Fruit fly (Drosophila melanogaster) whole organism, adult: ENCODE measurements around the gene CG33285.
A peak's percentile ranks its signal among the peaks of the same experiment; 100 is the strongest.

Experiments used
- CG11617 ChIP-seq: fragments of 200-800 bp; sonication (Bioruptor generic); optimal IDR thresholded peaks from 2 replicates; lab custom pipeline; 2017; ENCODE audit warnings: mild to moderate bottlenecking, missing biosample characterization, missing genetic modification reagents, missing genetic modification characterization
- CG12768 ChIP-seq: fragments of 200-800 bp; sonication (Bioruptor generic); optimal IDR thresholded peaks from 2 replicates; lab custom pipeline; 2017; ENCODE audit warnings: missing biosample characterization, missing genetic modification characterization, mild to moderate bottlenecking, moderate library complexity, missing genetic modification reagents
- CG14711 ChIP-seq: fragments of 200-800 bp; sonication (Bioruptor generic); optimal IDR thresholded peaks from 2 replicates; lab custom pipeline; 2018; ENCODE audit warnings: missing biosample characterization, mild to moderate bottlenecking, missing genetic modification characterization, moderate library complexity
- CG1620 ChIP-seq: fragments of 200-800 bp; sonication (Bioruptor generic); optimal IDR thresholded peaks from 2 replicates; lab custom pipeline; 2016; ENCODE audit warnings: missing biosample characterization, missing genetic modification characterization
- CG33017 ChIP-seq: fragments of 200-800 bp; sonication (Bioruptor generic); optimal IDR thresholded peaks from 2 replicates; lab custom pipeline; 2018; ENCODE audit warnings: missing biosample characterization, mild to moderate bottlenecking, missing genetic modification characterization, moderate library complexity
- CG5204 ChIP-seq: fragments of 200-800 bp; sonication (Bioruptor generic); optimal IDR thresholded peaks from 2 replicates; lab custom pipeline; 2016; ENCODE audit warnings: missing biosample characterization, missing genetic modification characterization
- CG7045 ChIP-seq: fragments of 200-800 bp; sonication (Bioruptor generic); optimal IDR thresholded peaks from 2 replicates; lab custom pipeline; 2017; ENCODE audit warnings: missing biosample characterization, mild to moderate bottlenecking, missing genetic modification characterization
- CG7101 ChIP-seq: fragments of 200-800 bp; sonication (Bioruptor generic); optimal IDR thresholded peaks from 2 replicates; lab custom pipeline; 2018; ENCODE audit warnings: missing biosample characterization, mild to moderate bottlenecking, missing genetic modification characterization, moderate library complexity
- Clk ChIP-seq: fragments of 200-800 bp; sonication (Bioruptor generic); optimal IDR thresholded peaks from 2 replicates; lab custom pipeline; 2017; ENCODE audit warnings: missing biosample characterization, missing genetic modification characterization
- Crg-1 ChIP-seq: fragments of 200-800 bp; sonication (Bioruptor generic); optimal IDR thresholded peaks from 2 replicates; lab custom pipeline; 2016; ENCODE audit warnings: missing biosample characterization, missing genetic modification characterization
- Hr96 ChIP-seq: fragments of 200-800 bp; sonication (Bioruptor generic); optimal IDR thresholded peaks from 2 replicates; lab custom pipeline; 2016; ENCODE audit warnings: missing biosample characterization, missing genetic modification characterization
- Mnt ChIP-seq: fragments of 200-800 bp; sonication (Bioruptor generic); optimal IDR thresholded peaks from 2 replicates; lab custom pipeline; 2016; ENCODE audit warnings: missing biosample characterization, mild to moderate bottlenecking, missing genetic modification characterization
- bab1 ChIP-seq: fragments of 200-800 bp; sonication (Bioruptor generic); optimal IDR thresholded peaks from 3 replicates; lab custom pipeline; 2019; ENCODE audit warnings: missing biosample characterization, mild to moderate bottlenecking, missing genetic modification characterization, moderate library complexity
- cic ChIP-seq: fragments of 200-800 bp; sonication (Bioruptor generic); optimal IDR thresholded peaks from 2 replicates; lab custom pipeline; 2017; ENCODE audit warnings: missing biosample characterization, mild to moderate bottlenecking, missing genetic modification characterization, moderate library complexity
- cnc ChIP-seq, 2 experiments: fragments of >200 bp; optimal IDR thresholded peaks; 2 replicates each; lab custom pipeline; 2017
- kay ChIP-seq: fragments of 200-800 bp; sonication (Bioruptor generic); peaks from one replicate; lab custom pipeline; 2016; ENCODE audit warnings: missing biosample characterization, missing genetic modification characterization, borderline replicate concordance
- ovo ChIP-seq: fragments of 200-800 bp; sonication (Bioruptor generic); optimal IDR thresholded peaks from 2 replicates; lab custom pipeline; 2016; ENCODE audit warnings: missing biosample characterization, missing genetic modification characterization
- pad ChIP-seq: fragments of 200-800 bp; sonication (Bioruptor generic); optimal IDR thresholded peaks from 3 replicates; lab custom pipeline; 2017; ENCODE audit warnings: missing biosample characterization, missing genetic modification characterization, mild to moderate bottlenecking, moderate library complexity, missing genetic modification reagents
- tj ChIP-seq: fragments of 200-800 bp; sonication (Bioruptor generic); optimal IDR thresholded peaks from 3 replicates; lab custom pipeline; 2017; ENCODE audit warnings: missing biosample characterization, mild to moderate bottlenecking, missing genetic modification characterization, moderate library complexity
- toe ChIP-seq: fragments of 200-800 bp; sonication (Bioruptor generic); optimal IDR thresholded peaks from 2 replicates; lab custom pipeline; 2016; ENCODE audit warnings: missing biosample characterization, missing genetic modification characterization

Gene CG33285

DNA sequence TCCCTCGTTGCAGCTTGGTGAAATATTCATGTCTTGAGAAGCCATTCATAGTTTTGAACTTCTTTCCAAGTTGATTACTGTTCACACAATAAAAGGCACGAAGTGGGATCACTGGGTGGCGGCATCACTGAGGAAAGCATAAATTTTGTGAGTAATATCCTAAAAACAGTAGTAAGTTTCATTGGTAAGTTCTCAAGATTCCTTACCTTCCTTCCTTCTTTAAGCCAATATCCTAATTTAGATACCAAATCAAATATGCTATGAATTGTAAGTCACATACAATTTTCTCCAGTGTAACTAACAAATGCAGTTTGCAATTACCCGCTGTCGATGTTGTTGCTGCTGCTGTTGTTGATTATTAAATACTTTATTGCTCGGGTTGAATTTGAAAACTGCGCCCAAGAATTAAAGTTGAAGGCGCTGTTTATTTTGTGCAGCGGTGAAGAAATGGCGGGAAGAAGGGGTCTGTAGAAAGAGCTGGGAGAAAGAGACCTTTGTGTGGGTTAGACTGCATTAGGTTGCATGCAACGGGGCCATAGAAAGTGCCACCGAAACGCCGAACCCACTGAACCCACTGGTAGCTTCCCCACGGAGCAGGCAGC is 42.6 kb downstream of the CG33285 start:
- TF ChIP-seq kay (GFP tag; lab: Kevin White, UChicago) (no peak), CG7101 (tag; lab: Kevin White, UChicago) (no peak), CG1620 (GFP tag; lab: Kevin White, UChicago) (no peak), pad (GFP tag; lab: Kevin White, UChicago) (no peak), ovo (GFP tag; lab: Kevin White, UChicago) (no peak), CG7045 (no peak), Hr96 (no peak), Crg-1 (GFP tag; lab: Kevin White, UChicago) (no peak), tj (GFP tag; lab: Kevin White, UChicago) (no peak), cnc (optimal IDR thresholded peaks at IDR 0.05; lab: Kevin White, UChicago) (no peak), CG11617 (GFP tag; lab: Kevin White, UChicago) (no peak), Clk (GFP tag; lab: Kevin White, UChicago) (no peak), CG14711 (tag; lab: Kevin White, UChicago) (no peak), CG12768 (GFP tag; lab: Kevin White, UChicago) (no peak), cic (GFP tag; lab: Kevin White, UChicago) (no peak), CG5204 (GFP tag; lab: Kevin White, UChicago) (no peak), Mnt (no peak), CG33017 (tag; lab: Kevin White, UChicago) (no peak)

DNA sequence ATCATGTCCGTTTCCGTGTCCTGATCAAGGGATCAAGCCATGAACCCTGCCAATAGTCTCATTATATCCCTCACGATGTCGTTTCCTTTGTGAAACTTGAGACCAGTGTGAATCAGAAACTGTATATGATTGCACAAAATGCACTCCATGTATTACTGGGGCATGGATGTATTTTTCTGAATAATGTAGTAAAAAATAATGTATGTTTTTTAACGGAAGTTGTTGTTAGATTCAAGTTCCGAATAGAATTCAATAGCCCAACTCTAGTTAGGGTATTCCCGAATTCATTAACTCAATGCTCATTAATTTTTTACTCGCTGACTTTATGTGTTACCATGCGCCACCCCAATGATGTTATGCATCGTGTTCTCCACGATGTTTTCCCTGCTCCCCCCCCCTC is 44.1 kb downstream of the CG33285 start:
- TF ChIP-seq cnc (optimal IDR thresholded peaks at IDR 0.05; lab: Kevin White, UChicago) (no peak), CG1620 (GFP tag; lab: Kevin White, UChicago) (no peak), Mnt (no peak), Hr96 (no peak), ovo (GFP tag; lab: Kevin White, UChicago) (no peak), CG5204 (GFP tag; lab: Kevin White, UChicago) (no peak), Crg-1 (GFP tag; lab: Kevin White, UChicago) (no peak), Clk (GFP tag; lab: Kevin White, UChicago) (no peak), CG14711 (tag; lab: Kevin White, UChicago) (no peak), kay (GFP tag; lab: Kevin White, UChicago) (no peak), pad (GFP tag; lab: Kevin White, UChicago) (no peak), CG33017 (tag; lab: Kevin White, UChicago) (no peak)

DNA sequence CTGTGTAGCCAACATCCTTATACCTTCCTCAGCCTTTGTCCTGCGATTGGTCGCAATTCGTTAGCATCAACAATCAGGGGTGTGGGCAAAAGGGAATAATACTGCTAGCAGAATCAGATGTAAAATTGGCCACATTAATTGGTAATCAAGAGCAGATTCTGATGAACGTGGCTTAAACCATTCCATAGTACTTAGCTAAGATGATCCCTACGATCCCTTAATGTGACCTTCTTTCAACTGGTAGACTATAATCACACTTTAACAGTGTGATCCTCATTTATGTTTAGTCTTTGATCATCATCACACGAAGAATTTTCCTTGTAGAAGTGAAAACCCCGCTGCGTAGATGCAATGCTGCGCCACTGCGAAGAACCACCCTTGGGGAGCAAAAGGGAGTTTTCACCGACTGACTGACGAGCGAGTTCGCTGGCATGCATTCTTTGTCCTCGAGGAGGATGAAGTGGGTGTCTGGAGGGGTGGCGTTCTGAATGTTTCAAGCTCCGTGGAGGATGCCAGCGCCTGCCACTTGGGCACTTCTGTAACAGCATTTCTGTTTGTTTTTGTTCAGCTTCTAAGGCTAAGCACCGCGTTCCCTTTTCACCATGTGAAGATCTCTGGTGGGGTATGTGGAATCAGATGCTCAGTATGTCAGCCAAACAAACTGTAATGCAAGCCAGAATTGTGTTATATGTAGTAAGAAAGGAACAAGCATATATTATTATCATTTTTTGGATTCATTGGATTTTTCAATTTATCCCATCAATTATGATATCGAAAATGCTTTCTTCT is 44.7 kb downstream of the CG33285 start:
- TF ChIP-seq CG11617 (GFP tag; lab: Kevin White, UChicago) (no peak), pad (GFP tag; lab: Kevin White, UChicago) (no peak), Clk (GFP tag; lab: Kevin White, UChicago) (no peak), CG5204 (GFP tag; lab: Kevin White, UChicago) (no peak), kay (GFP tag; lab: Kevin White, UChicago) (no peak), Hr96 (no peak), CG7045 (no peak), Mnt (no peak)

DNA sequence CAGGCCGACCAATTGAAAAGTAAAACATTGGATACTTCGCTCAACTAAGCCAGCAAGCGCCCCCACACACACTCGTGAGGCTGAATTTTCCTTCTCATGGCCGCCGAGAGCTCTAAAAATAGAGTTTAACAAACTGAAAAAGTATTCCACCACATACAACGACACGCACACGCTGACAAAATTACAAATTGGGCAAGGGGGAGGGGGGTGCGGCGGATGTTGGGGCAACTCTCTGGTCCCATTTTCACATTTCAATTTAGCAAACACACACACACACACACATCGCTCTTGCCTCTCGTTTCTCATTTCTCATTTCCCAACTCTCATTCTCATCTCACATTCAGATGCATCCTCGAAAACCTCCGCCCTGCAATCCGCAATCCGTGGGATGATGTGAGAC is 45.4 kb downstream of the CG33285 start:
- no peak for TF ChIP-seq CG12768 (GFP tag; lab: Kevin White, UChicago)
- no peak for TF ChIP-seq toe (GFP tag; lab: Kevin White, UChicago)
- no peak for TF ChIP-seq bab1
- TF ChIP-seq CG7101 (tag; lab: Kevin White, UChicago): no peak

DNA sequence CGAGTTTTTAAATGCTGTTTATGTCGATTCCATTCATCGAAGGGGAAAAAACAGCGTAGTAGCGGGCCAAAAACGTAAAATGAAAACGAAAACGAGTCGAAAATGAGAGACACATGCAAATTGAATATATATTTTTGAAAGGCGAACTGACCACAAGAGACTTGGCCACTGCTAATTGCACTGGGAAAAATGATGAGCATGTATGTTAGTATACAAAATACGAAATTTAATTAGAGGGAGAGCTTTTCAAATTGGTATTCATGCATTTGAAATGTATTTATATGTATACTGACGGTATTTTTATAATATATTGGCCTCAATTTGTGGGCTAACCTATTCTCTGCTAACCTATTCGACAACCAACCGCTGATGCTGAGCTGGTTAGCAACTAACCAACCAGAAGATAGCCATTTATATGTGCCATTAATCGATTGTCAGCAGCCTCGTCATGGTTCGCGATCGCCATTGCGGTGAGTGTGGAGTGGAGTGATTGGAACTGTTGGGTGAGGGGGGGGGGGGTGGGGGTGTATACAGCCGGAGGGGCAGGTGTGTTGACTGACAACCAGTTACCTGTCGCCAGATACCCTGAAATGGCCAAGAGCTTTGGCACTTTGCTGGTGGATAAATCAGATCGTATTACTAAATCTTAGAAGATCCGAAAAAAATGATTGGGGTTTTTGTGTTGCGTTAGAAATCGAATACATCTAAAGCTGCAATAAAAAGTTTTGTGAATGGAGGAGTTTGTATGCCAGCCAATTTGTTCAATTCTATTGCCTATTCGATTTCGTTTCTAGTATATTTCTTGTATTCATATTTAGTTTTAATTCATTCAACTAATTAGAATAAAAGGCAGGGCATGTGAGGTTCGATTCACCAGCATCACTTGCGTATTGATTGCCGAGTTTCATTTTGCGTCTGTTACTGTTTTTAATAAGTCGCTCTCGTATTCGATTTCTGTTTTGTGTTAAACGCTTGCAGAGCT is 46.5 kb downstream of the CG33285 start:
- TF ChIP-seq CG7045 (peak; percentile 34), CG1620 (GFP tag; lab: Kevin White, UChicago) (no peak)

DNA sequence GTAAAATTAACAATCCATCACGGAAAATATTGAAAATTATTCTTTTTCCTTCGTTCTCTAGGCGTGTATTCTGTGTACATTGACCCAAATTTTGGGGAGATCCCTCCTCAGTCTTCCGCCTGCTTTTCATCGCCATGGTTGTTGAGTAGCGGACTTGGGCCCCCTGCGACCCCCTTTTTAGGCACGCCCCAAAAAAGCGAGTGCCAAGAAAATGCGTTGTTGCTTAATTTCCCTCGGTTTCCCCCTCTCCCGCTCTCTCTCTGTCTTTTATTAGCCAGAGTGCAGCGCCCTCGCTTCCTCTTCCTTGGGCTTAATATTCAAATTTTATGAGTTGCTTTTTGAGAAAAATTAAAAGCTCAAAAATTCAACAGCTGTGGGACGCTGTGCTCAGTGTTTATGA is 48.0 kb downstream of the CG33285 start:
- TF ChIP-seq bab1 (no peak), CG5204 (GFP tag; lab: Kevin White, UChicago) (no peak), kay (GFP tag; lab: Kevin White, UChicago) (no peak), CG33017 (tag; lab: Kevin White, UChicago) (no peak), CG7101 (tag; lab: Kevin White, UChicago) (no peak), CG14711 (tag; lab: Kevin White, UChicago) (no peak), CG12768 (GFP tag; lab: Kevin White, UChicago) (no peak), toe (GFP tag; lab: Kevin White, UChicago) (no peak), Crg-1 (GFP tag; lab: Kevin White, UChicago) (no peak), pad (GFP tag; lab: Kevin White, UChicago) (no peak), CG11617 (GFP tag; lab: Kevin White, UChicago) (no peak), Mnt (no peak), cnc (optimal IDR thresholded peaks at IDR 0.05; lab: Kevin White, UChicago) (no peak), Hr96 (no peak), CG7045 (no peak)
